Worm (Caenorhabditis elegans): ENCODE results near the gene vdac-1.

DNA sequence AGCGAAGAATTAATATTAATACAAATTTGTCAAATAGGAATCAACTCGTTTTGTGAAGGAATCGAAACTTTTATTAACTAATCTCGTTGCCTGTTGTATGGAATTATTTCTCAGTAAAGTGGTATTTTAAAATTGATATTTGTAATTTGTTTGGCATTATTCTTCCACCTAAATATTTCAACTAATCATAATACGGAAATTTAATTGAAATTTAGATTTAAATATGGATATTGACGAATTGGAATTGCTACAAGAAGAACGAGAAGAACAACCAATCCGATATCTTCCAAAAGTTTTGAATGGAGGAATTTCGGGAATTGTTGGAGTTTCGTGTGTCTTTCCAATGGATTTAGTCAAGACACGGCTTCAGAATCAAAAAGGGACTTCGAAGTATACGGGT, 32.9 kb downstream of the vdac-1 start, which contains the start of gene slc-25A18.2:
- TF ChIP-seq M03D4.4 (tag; optimal IDR thresholded peaks at IDR 0.05) (no peak), ham-2 (GFP tag; optimal IDR thresholded peaks at IDR 0.05) (no peak), zip-8 (tag; optimal IDR thresholded peaks at IDR 0.05) (no peak), ztf-11 (tag; optimal IDR thresholded peaks at IDR 0.05) (no peak), unc-62 (GFP tag; optimal IDR thresholded peaks at IDR 0.05) (no peak), ceh-43 (GFP tag; optimal IDR thresholded peaks at IDR 0.05) (no peak)

All from whole organism, mixed stage, embryonic.